Worm (Caenorhabditis elegans): ENCODE data around the gene F59A1.16.

ce11 chrV:17721709-17722108 is 37.0 kb upstream of the F59A1.16 start:
- TF ChIP-seq K09A11.1 (tag; optimal IDR thresholded peaks at IDR 0.05; ENCODE audit: insufficient read depth) (no peak), sdc-2 (tag; optimal IDR thresholded peaks at IDR 0.05) (no peak), unc-55 (GFP tag; optimal IDR thresholded peaks at IDR 0.05) (no peak), tbx-2 (tag; optimal IDR thresholded peaks at IDR 0.05) (no peak), nhr-232 (tag; optimal IDR thresholded peaks at IDR 0.05) (no peak), zip-5 (tag; optimal IDR thresholded peaks at IDR 0.05) (no peak), pha-4 (tag; optimal IDR thresholded peaks at IDR 0.05) (no peak), ama-1 (optimal IDR thresholded peaks at IDR 0.05) (no peak), fkh-10 (GFP tag; optimal IDR thresholded peaks at IDR 0.05) (no peak), nhr-11 (tag; optimal IDR thresholded peaks at IDR 0.05) (no peak), sox-2 (GFP tag; IDR thresholded peaks at IDR 0.05) (no peak)
